Worm (Caenorhabditis elegans) whole organism, L2 larva: ENCODE results near the gene W09C2.10.

ENCODE experiments used
- ZK546.5 ChIP-seq: sonication (generic microtip); optimal IDR thresholded peaks from 2 replicates; lab custom pipeline; 2017; ENCODE audit warnings: missing biosample characterization, missing genetic modification characterization
- aly-2 ChIP-seq: fragments of 150-350 bp; optimal IDR thresholded peaks from 2 replicates; lab custom pipeline; 2014; ENCODE audit warnings: missing biosample characterization, missing genetic modification characterization
- ama-1 ChIP-seq: fragments of 150-350 bp; optimal IDR thresholded peaks from 2 replicates; lab custom pipeline; 2018; ENCODE audit warnings: inconsistent platforms
- elt-3 ChIP-seq: sonication (generic microtip); optimal IDR thresholded peaks from 2 replicates; lab custom pipeline; 2017; ENCODE audit warnings: missing biosample characterization, missing genetic modification characterization
- lin-11 ChIP-seq: fragments of 150-350 bp; sonication (generic microtip); optimal IDR thresholded peaks from 2 replicates; lab custom pipeline; 2014; ENCODE audit warnings: missing biosample characterization, missing genetic modification characterization, inconsistent platforms, mixed read lengths
- lin-39 ChIP-seq: fragments of 150-350 bp; optimal IDR thresholded peaks from 2 replicates; lab custom pipeline; 2014; ENCODE audit warnings: missing biosample characterization, missing genetic modification reagents, missing genetic modification characterization
- lsy-2 ChIP-seq, 2 experiments: fragments of 150-350 bp in 1 of 2; sonication (generic microtip) in 1 of 2; optimal IDR thresholded peaks; 2 replicates each; lab custom pipeline; 2014 to 2017; ENCODE audit warnings: missing biosample characterization in 2 of 2, missing genetic modification characterization in 2 of 2
- nhr-10 ChIP-seq: sonication (generic microtip); optimal IDR thresholded peaks from 2 replicates; lab custom pipeline; 2017; ENCODE audit warnings: missing biosample characterization, missing genetic modification characterization
- nhr-11 ChIP-seq: fragments of 150-350 bp; optimal IDR thresholded peaks from 2 replicates; lab custom pipeline; 2014; ENCODE audit warnings: missing biosample characterization, missing genetic modification characterization
- nhr-12 ChIP-seq: fragments of 150-350 bp; optimal IDR thresholded peaks from 2 replicates; lab custom pipeline; 2014; ENCODE audit warnings: missing biosample characterization, missing genetic modification characterization
- nhr-237 ChIP-seq: fragments of 150-350 bp; optimal IDR thresholded peaks from 2 replicates; lab custom pipeline; 2014; ENCODE audit warnings: missing biosample characterization, missing genetic modification characterization
- skn-1 ChIP-seq: sonication (generic microtip); optimal IDR thresholded peaks from 2 replicates; lab custom pipeline; 2017; ENCODE audit warnings: missing biosample characterization, missing genetic modification characterization
- snpc-4 ChIP-seq: fragments of 150-350 bp; optimal IDR thresholded peaks from 2 replicates; lab custom pipeline; 2014; ENCODE audit warnings: missing biosample characterization, missing genetic modification characterization
- unc-62 ChIP-seq: fragments of 150-350 bp; optimal IDR thresholded peaks from 2 replicates; lab custom pipeline; 2014; ENCODE audit warnings: missing biosample characterization, missing genetic modification reagents, missing genetic modification characterization

- TF ChIP-seq nhr-11 (tag; lab: Kevin White, UChicago), result no peak
- TF ChIP-seq lin-11 (tag; lab: Kevin White, UChicago), result no peak
- TF ChIP-seq lin-39, result no peak
- no peak for TF ChIP-seq nhr-237 (tag; lab: Kevin White, UChicago)
- TF ChIP-seq unc-62 (GFP tag; lab: Kevin White, UChicago), result no peak
- TF ChIP-seq ZK546.5 (tag; lab: Kevin White, UChicago), result no peak
- TF ChIP-seq aly-2 (tag; lab: Kevin White, UChicago), result no peak
- TF ChIP-seq snpc-4 (tag; lab: Kevin White, UChicago), result no peak
- no peak for TF ChIP-seq nhr-10 (tag; lab: Kevin White, UChicago)
- TF ChIP-seq lsy-2 (tag; optimal IDR thresholded peaks at IDR 0.05; lab: Kevin White, UChicago), result no peak
- no peak for TF ChIP-seq skn-1
- no peak for TF ChIP-seq nhr-12
- TF ChIP-seq elt-3 (tag; lab: Kevin White, UChicago), result no peak
- no peak for TF ChIP-seq ama-1 (lab: Kevin White, UChicago)
Measured at ce11 chrIV:9593456-9593855, 31.4 kb downstream of the W09C2.10 start, which contains the start of gene spp-18.
